Fruit fly (Drosophila melanogaster): Measurements from ENCODE around the gene Culd.

The Culd gene

DNA sequence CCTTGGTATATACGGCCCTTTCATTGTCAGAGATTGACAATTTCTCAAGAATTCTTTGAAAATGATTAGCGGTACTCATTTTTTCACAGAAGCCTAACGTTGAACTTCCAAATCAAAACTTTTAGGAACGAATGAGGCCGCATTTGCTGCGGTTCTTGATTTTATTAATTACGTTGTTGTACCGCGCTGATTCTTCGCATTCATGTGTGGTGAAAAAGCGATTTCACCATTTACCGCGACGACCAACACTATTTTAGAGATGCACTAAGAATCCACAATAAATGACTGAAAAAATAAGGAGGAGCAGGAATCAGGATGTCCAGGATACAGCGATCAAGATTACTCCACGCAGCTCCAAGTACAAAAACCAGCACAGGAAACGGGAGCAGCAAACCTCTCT is 52.2 kb downstream of the Culd start, which contains the start of the genes CG7194 and Sbp2 (continued):
- peak; percentile 64 for TF ChIP-seq Sry-δ (GFP tag; optimal IDR thresholded peaks at IDR 0.05)
- no peak for TF ChIP-seq Fer3 (tag; optimal IDR thresholded peaks at IDR 0.05)
- TF ChIP-seq HmgZ (tag; optimal IDR thresholded peaks at IDR 0.05): no peak
- TF ChIP-seq Med (GFP tag): peak; percentile 38
- no peak for TF ChIP-seq pb (GFP tag; optimal IDR thresholded peaks at IDR 0.05)
- no peak for TF ChIP-seq slp2 (GFP tag; optimal IDR thresholded peaks at IDR 0.05)

Measured in whole organism, embryonic.